Fruit fly (Drosophila melanogaster): Measurements from ENCODE around the gene CG32024.

DNA sequence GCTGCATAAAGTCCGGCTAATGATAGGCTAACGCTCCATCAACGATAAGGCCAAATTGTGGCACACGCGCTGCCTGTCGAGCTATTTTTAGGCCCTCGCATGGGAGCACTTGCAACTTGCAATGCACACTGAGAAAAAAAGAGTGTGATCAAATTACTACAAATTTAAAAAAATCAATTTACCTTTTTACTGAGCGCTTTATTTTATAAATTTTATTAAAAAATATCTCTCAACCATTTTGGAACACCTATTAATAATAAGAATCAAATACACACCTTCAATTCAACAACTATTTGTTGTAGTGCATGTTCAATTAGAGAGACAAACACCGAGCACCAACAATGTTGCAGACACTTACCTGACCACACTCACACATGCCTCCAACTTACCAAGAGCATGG, 41.9 kb upstream of the CG32024 start:
- TF ChIP-seq CG8478 (optimal IDR thresholded peaks at IDR 0.05) (no peak), CTCF (optimal IDR thresholded peaks at IDR 0.05) (no peak)
